Fruit fly (Drosophila melanogaster) whole organism, embryonic: ENCODE measurements around the gene run.

Experiments used
- C15 ChIP-seq: fragments of 200-800 bp; sonication (Bioruptor generic); IDR thresholded peaks from 3 replicates; pipeline ENCODE4 v1.3.6; 2022; ENCODE audit warnings: missing biosample characterization, missing genetic modification characterization
- CG10543 ChIP-seq: fragments of 200-800 bp; sonication (Bioruptor generic); optimal IDR thresholded peaks from 3 replicates; lab custom pipeline; 2017; ENCODE audit warnings: missing biosample characterization, mild to moderate bottlenecking, missing genetic modification characterization, moderate library complexity
- CG11696 ChIP-seq: fragments of 200-800 bp; sonication (Bioruptor generic); IDR thresholded peaks from 2 replicates; pipeline ENCODE4 v1.3.6; 2022; ENCODE audit warnings: missing biosample characterization, missing genetic modification characterization
- CG18262 ChIP-seq: fragments of 200-800 bp; optimal IDR thresholded peaks from 3 replicates; lab custom pipeline; 2019; ENCODE audit warnings: missing biosample characterization, mild to moderate bottlenecking, missing genetic modification characterization, moderate library complexity
- CG4730 ChIP-seq: fragments of 200-800 bp; sonication (Bioruptor generic); IDR thresholded peaks from 2 replicates; pipeline ENCODE4 v1.3.6; 2022; ENCODE audit warnings: missing biosample characterization, missing genetic modification characterization
- CG6813 ChIP-seq: fragments of 200-800 bp; sonication (Bioruptor generic); optimal IDR thresholded peaks from 2 replicates; lab custom pipeline; 2017; ENCODE audit warnings: missing biosample characterization, missing genetic modification characterization, mild to moderate bottlenecking, moderate library complexity, missing genetic modification reagents
- CG7357 ChIP-seq: fragments of 200-800 bp; sonication (Bioruptor generic); IDR thresholded peaks from 3 replicates; pipeline ENCODE4 v1.3.6; 2022; ENCODE audit warnings: missing biosample characterization, missing genetic modification characterization
- CG8924 ChIP-seq: fragments of 200-800 bp; optimal IDR thresholded peaks from 3 replicates; lab custom pipeline; 2019; ENCODE audit warnings: missing biosample characterization, mild to moderate bottlenecking, missing genetic modification characterization, moderate library complexity
- D ChIP-seq, 2 experiments: fragments of 200-800 bp in 1 of 2; fragments of >200 bp in 1 of 2; sonication (Bioruptor generic) in 1 of 2; optimal IDR thresholded peaks; 2 replicates in 1 of 2; 3 replicates in 1 of 2; lab custom pipeline; 2017; ENCODE audit warnings: mild to moderate bottlenecking in 1 of 2, missing biosample characterization in 1 of 2, missing genetic modification characterization in 1 of 2, missing genetic modification reagents in 1 of 2
- Deaf1 ChIP-seq: fragments of 200-800 bp; optimal IDR thresholded peaks from 3 replicates; lab custom pipeline; 2019; ENCODE audit warnings: missing biosample characterization, mild to moderate bottlenecking, missing genetic modification characterization, moderate library complexity
- Dll ChIP-seq: fragments of 200-800 bp; sonication (Bioruptor generic); IDR thresholded peaks from 4 replicates; pipeline ENCODE4 v1.3.6; 2022; ENCODE audit warnings: missing biosample characterization, missing genetic modification characterization; ENCODE audit not compliant: partially characterized antibody
- Hmx ChIP-seq: fragments of 200-800 bp; sonication (Bioruptor generic); optimal IDR thresholded peaks from 2 replicates; lab custom pipeline; 2016; ENCODE audit warnings: missing biosample characterization, missing genetic modification characterization
- MESR4 ChIP-seq: fragments of 200-800 bp; sonication (Bioruptor generic); optimal IDR thresholded peaks from 2 replicates; lab custom pipeline; 2018; ENCODE audit warnings: missing biosample characterization, mild to moderate bottlenecking, missing genetic modification characterization, moderate library complexity
- Ravus ChIP-seq: fragments of 200-800 bp; sonication (Bioruptor generic); IDR thresholded peaks from 2 replicates; pipeline ENCODE4 v1.3.6; 2022; ENCODE audit warnings: missing biosample characterization, missing genetic modification characterization
- Sin3A ChIP-seq: fragments of >200 bp; optimal IDR thresholded peaks from 2 replicates; lab custom pipeline; 2018
- Sox100B ChIP-seq: fragments of 200-800 bp; sonication (Bioruptor generic); optimal IDR thresholded peaks from 3 replicates; lab custom pipeline; 2018; ENCODE audit warnings: missing biosample characterization, mild to moderate bottlenecking, missing genetic modification characterization
- Vsx1 ChIP-seq: fragments of 200-800 bp; sonication (Bioruptor generic); optimal IDR thresholded peaks from 2 replicates; lab custom pipeline; 2017; ENCODE audit warnings: missing biosample characterization, mild to moderate bottlenecking, missing genetic modification characterization, missing genetic modification reagents
- Xbp1 ChIP-seq: fragments of 200-800 bp; sonication (Bioruptor generic); optimal IDR thresholded peaks from 3 replicates; lab custom pipeline; 2016; ENCODE audit warnings: missing biosample characterization, mild to moderate bottlenecking, missing genetic modification characterization
- bcd ChIP-seq: fragments of 200-800 bp; sonication (Bioruptor generic); optimal IDR thresholded peaks from 2 replicates; lab custom pipeline; 2017; ENCODE audit warnings: missing biosample characterization, mild to moderate bottlenecking, missing genetic modification characterization
- cad ChIP-seq: fragments of >200 bp; optimal IDR thresholded peaks from 2 replicates; lab custom pipeline; 2017; ENCODE audit warnings: missing biosample characterization, missing genetic modification characterization
- disco-r ChIP-seq: fragments of 200-800 bp; sonication (Bioruptor generic); optimal IDR thresholded peaks from 2 replicates; lab custom pipeline; 2016; ENCODE audit warnings: missing biosample characterization, missing genetic modification characterization
- ems ChIP-seq: fragments of 200-800 bp; sonication (Bioruptor generic); optimal IDR thresholded peaks from 3 replicates; lab custom pipeline; 2016; ENCODE audit warnings: missing biosample characterization, missing genetic modification characterization
- nerfin-2 ChIP-seq: fragments of 200-800 bp; sonication (Bioruptor generic); IDR thresholded peaks from 2 replicates; pipeline ENCODE4 v1.3.6; 2022; ENCODE audit warnings: missing biosample characterization, missing genetic modification characterization; ENCODE audit not compliant: partially characterized antibody
- prd ChIP-seq, 3 experiments: fragments of >200 bp in 2 of 3; fragments of 200-800 bp in 1 of 3; sonication (Bioruptor generic) in 1 of 3; optimal IDR thresholded peaks in 2 of 3; IDR thresholded peaks in 1 of 3; 2 replicates in 2 of 3; 3 replicates in 1 of 3; pipeline versions ENCODE4 v1.3.6 to Lab custom; 2017 to 2022; ENCODE audit warnings: missing biosample characterization in 1 of 3, missing genetic modification characterization in 1 of 3
- sim ChIP-seq: fragments of 200-800 bp; sonication (Bioruptor generic); IDR thresholded peaks from 2 replicates; pipeline ENCODE4 v1.3.6; 2022; ENCODE audit warnings: missing biosample characterization, missing genetic modification characterization
- toy ChIP-seq: fragments of 200-800 bp; sonication (Bioruptor generic); IDR thresholded peaks from 2 replicates; pipeline ENCODE4 v1.3.6; 2022; ENCODE audit warnings: missing biosample characterization, missing genetic modification characterization
- zen ChIP-seq: fragments of 200-800 bp; sonication (Bioruptor generic); optimal IDR thresholded peaks from 3 replicates; lab custom pipeline; 2018; ENCODE audit warnings: missing biosample characterization, mild to moderate bottlenecking, missing genetic modification characterization, moderate library complexity

The run gene

DNA sequence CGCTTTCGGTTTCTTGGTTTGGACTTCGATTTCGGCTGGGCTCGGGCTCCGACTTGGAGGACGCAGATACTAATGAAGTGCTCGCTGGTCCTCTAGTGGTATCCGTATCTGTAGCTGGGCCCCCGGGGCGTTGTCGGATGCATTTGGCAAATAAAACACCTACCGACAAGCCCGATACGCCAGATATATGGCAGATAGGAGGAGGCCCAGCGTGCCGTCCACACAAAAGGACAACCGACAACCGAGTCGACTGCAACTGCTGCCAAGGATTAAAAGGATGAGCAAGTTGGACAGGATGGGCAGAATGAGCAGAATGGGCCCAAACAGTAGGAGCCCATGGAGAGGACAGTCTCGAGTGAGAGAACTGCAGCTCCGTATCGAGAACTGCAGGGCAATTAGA, 49.1 kb downstream of the run start:
- TF ChIP-seq Ravus (GFP tag; lab: Robert Waterston, UW) (no peak), sim (GFP tag; lab: Robert Waterston, UW) (no peak), prd (optimal IDR thresholded peaks at IDR 0.05; lab: Kevin White, UChicago) (no peak), prd (GFP tag; IDR thresholded peaks at IDR 0.05; lab: Robert Waterston, UW) (peak; percentile 42; the same call in 1 of the 3 replicates), cad (GFP tag; lab: Kevin White, UChicago) (peak; percentile 33), ems (GFP tag; lab: Kevin White, UChicago) (no peak), bcd (GFP tag; lab: Kevin White, UChicago) (no peak), zen (tag; lab: Kevin White, UChicago) (peak; percentile 92), Vsx1 (GFP tag; lab: Kevin White, UChicago) (no peak), Hmx (GFP tag; lab: Kevin White, UChicago) (no peak), nerfin-2 (no peak), CG8924 (tag; lab: Kevin White, UChicago) (no peak), disco-r (no peak), CG11696 (GFP tag; lab: Robert Waterston, UW) (no peak), D (optimal IDR thresholded peaks at IDR 0.05; lab: Kevin White, UChicago) (peak; percentile 20), D (GFP tag; optimal IDR thresholded peaks at IDR 0.05; lab: Kevin White, UChicago) (no peak), Dll (GFP tag; lab: Robert Waterston, UW) (no peak), CG6813 (no peak)

DNA sequence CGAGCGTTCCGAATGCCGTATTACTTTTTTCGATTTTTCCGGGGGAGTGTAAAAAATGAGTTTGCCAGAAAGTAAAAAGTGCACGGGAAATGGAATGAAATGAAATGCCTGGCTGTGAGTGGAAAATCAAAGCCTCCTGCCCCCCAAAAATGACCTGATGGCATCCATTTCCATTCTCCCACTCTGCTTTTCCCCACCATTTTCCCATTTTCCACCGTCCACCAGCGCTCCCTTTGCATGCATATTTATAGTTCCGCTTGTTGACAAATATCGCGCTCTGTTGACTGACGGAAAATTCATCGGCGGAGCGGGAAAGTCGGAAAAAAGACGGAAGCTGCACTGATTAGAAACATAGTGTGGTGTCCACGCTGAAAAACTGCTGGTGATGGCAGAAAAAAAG, 55.4 kb downstream of the run start, which contains the start of gene CG15452:
Gene CG15452 (minus strand): TSS at position 101 of the 400 bp plus-strand sequence.
- TF ChIP-seq Sox100B (no peak), CG4730 (GFP tag; lab: Robert Waterston, UW) (no peak), Sin3A (lab: Kevin White, UChicago) (no peak), CG18262 (tag; lab: Kevin White, UChicago) (no peak), Deaf1 (tag; lab: Kevin White, UChicago) (no peak), C15 (GFP tag; lab: Robert Waterston, UW) (no peak), CG10543 (GFP tag; lab: Kevin White, UChicago) (no peak), CG7357 (GFP tag; lab: Robert Waterston, UW) (no peak), Xbp1 (no peak), MESR4 (GFP tag; lab: Kevin White, UChicago) (no peak), toy (GFP tag; lab: Robert Waterston, UW) (no peak)
- TF ChIP-seq, all 482 proteins: peak for 0
